Worm (Caenorhabditis elegans) whole organism, L4 larva: ENCODE results near the gene clec-127.

Experiments
- cey-2 ChIP-seq: sonication (generic microtip); optimal IDR thresholded peaks from 3 replicates; lab custom pipeline; 2017; ENCODE audit warnings: missing genetic modification characterization, mild to moderate bottlenecking, missing compliant biosample characterization, antibody characterized with exemption, borderline replicate concordance; ENCODE audit not compliant: insufficient read depth
- fkh-10 ChIP-seq: fragments of 150-350 bp; optimal IDR thresholded peaks from 2 replicates; lab custom pipeline; 2014; ENCODE audit warnings: missing biosample characterization, missing genetic modification reagents, missing genetic modification characterization
- lin-13 ChIP-seq: fragments of 150-350 bp; optimal IDR thresholded peaks from 2 replicates; lab custom pipeline; 2014; ENCODE audit warnings: missing biosample characterization, missing genetic modification reagents, missing genetic modification characterization
- nhr-102 ChIP-seq: sonication (generic microtip); optimal IDR thresholded peaks from 2 replicates; lab custom pipeline; 2016; ENCODE audit warnings: mild to moderate bottlenecking, missing genetic modification characterization, moderate library complexity, missing compliant biosample characterization
- nhr-42 ChIP-seq: fragments of 200-800 bp; sonication (Bioruptor generic); IDR thresholded peaks from 2 replicates; pipeline ENCODE4 v1.3.6; 2022; ENCODE audit warnings: missing genetic modification characterization, missing compliant biosample characterization
- snpc-1.2 ChIP-seq: fragments of 200-800 bp; sonication (Bioruptor generic); IDR thresholded peaks from 2 replicates; pipeline ENCODE4 v1.3.6; 2022; ENCODE audit warnings: missing genetic modification reagents, missing genetic modification characterization, missing compliant biosample characterization
- snpc-4 ChIP-seq: fragments of 150-350 bp; optimal IDR thresholded peaks from 2 replicates; lab custom pipeline; 2014; ENCODE audit warnings: missing biosample characterization, missing genetic modification characterization
- unc-130 ChIP-seq: sonication (generic microtip); optimal IDR thresholded peaks from 2 replicates; lab custom pipeline; 2016; ENCODE audit warnings: missing genetic modification reagents, missing genetic modification characterization, missing compliant biosample characterization

- TF ChIP-seq nhr-102, result no peak
- TF ChIP-seq lin-13 (GFP tag; lab: Kevin White, UChicago), result no peak
- no peak for TF ChIP-seq snpc-4 (tag; lab: Kevin White, UChicago)
- TF ChIP-seq nhr-42 (GFP tag; lab: Robert Waterston, UW), result no peak
- no peak for TF ChIP-seq unc-130 (GFP tag; lab: Kevin White, UChicago)
- TF ChIP-seq fkh-10 (GFP tag; lab: Kevin White, UChicago), result no peak
- TF ChIP-seq snpc-1.2 (GFP tag; lab: Robert Waterston, UW), result no peak
- no peak for TF ChIP-seq cey-2
Observed at ce11 chrII:3567066-3567465, 2.0 kb downstream of the clec-127 start.
